Fruit fly (Drosophila melanogaster) Kc167 (cell line): ENCODE results near the gene SNRPG.
A peak's percentile ranks its signal among the peaks of the same experiment; 100 is the strongest.

Experiments used
- Myc ChIP-seq: fragments of >200 bp; optimal IDR thresholded peaks from 2 replicates; lab custom pipeline; 2017; ENCODE audit warnings: missing external identifiers
- Sin3A ChIP-seq: fragments of >200 bp; optimal IDR thresholded peaks from 2 replicates; lab custom pipeline; 2018; ENCODE audit warnings: missing external identifiers
- h ChIP-seq: fragments of >200 bp; optimal IDR thresholded peaks from 3 replicates; lab custom pipeline; 2018; ENCODE audit warnings: missing external identifiers
- insv ChIP-seq: fragments of >200 bp; optimal IDR thresholded peaks from 3 replicates; lab custom pipeline; 2018; ENCODE audit warnings: missing external identifiers
- psq ChIP-seq: fragments of >200 bp; optimal IDR thresholded peaks from 2 replicates; lab custom pipeline; 2017; ENCODE audit warnings: missing external identifiers
- ttk ChIP-seq: sonication (Bioruptor generic); optimal IDR thresholded peaks from 2 replicates; lab custom pipeline; 2017; ENCODE audit warnings: missing external identifiers

Gene SNRPG

dm6 chrX:16623524-16623923 lies 16.7 kb downstream of the SNRPG start:
- TF ChIP-seq h (lab: Kevin White, UChicago) (no peak), insv (lab: Kevin White, UChicago) (no peak), Myc (no peak), Sin3A (lab: Kevin White, UChicago) (no peak), psq (no peak), ttk (no peak)

- no peak for TF ChIP-seq h (lab: Kevin White, UChicago)
- no peak for TF ChIP-seq insv (lab: Kevin White, UChicago)
- no peak for TF ChIP-seq Sin3A (lab: Kevin White, UChicago)
- no peak for TF ChIP-seq Myc
- TF ChIP-seq ttk, result no peak
- TF ChIP-seq psq, result no peak
These were observed 18.8 kb downstream of the SNRPG start, which contains the start of gene CG9782 for dm6 chrX:16621462-16621861. CG9782 (minus strand) TSS chrX:16621589.

- TF ChIP-seq ttk, result no peak
- TF ChIP-seq insv (lab: Kevin White, UChicago), result no peak
- no peak for TF ChIP-seq Myc
- no peak for TF ChIP-seq psq
- no peak for TF ChIP-seq Sin3A (lab: Kevin White, UChicago)
- TF ChIP-seq h (lab: Kevin White, UChicago), result no peak
These were observed 21.5 kb downstream of the SNRPG start for dm6 chrX:16618724-16619123.

dm6 chrX:16616773-16617738 lies 23.2 kb downstream of the SNRPG start:
- TF ChIP-seq insv (lab: Kevin White, UChicago) (no peak), h (lab: Kevin White, UChicago) (no peak), Myc (no peak), ttk (no peak)

- no peak for TF ChIP-seq Myc
- TF ChIP-seq psq, result no peak
These were observed 29.6 kb downstream of the SNRPG start, which contains the start of gene mbt for dm6 chrX:16610601-16611058. mbt (plus strand) TSS chrX:16610685.

- TF ChIP-seq Myc, result no peak
- TF ChIP-seq h (lab: Kevin White, UChicago), result no peak
- TF ChIP-seq Sin3A (lab: Kevin White, UChicago), result no peak
- no peak for TF ChIP-seq insv (lab: Kevin White, UChicago)
- TF ChIP-seq ttk, result no peak
- no peak for TF ChIP-seq psq
These were observed 32.4 kb downstream of the SNRPG start for dm6 chrX:16607828-16608227.

- TF ChIP-seq Sin3A (lab: Kevin White, UChicago) (no peak), psq (no peak), ttk (no peak), Myc (no peak), insv (lab: Kevin White, UChicago) (no peak), h (lab: Kevin White, UChicago) (no peak)
These were observed 40.4 kb downstream of the SNRPG start for dm6 chrX:16599770-16600169.

- no peak for TF ChIP-seq Myc
- TF ChIP-seq psq, result no peak
- TF ChIP-seq ttk, result no peak
- no peak for TF ChIP-seq insv (lab: Kevin White, UChicago)
- TF ChIP-seq Sin3A (lab: Kevin White, UChicago), result no peak
- no peak for TF ChIP-seq h (lab: Kevin White, UChicago)
These were observed 41.1 kb downstream of the SNRPG start, which contains the start of the genes CG9784 and Nup153 for dm6 chrX:16598978-16599664. CG9784 (minus strand) TSS chrX:16599215. Nup153 (plus strand) TSS chrX:16599241.

dm6 chrX:16598336-16598977 lies 41.8 kb downstream of the SNRPG start:
- TF ChIP-seq Myc (no peak), ttk (no peak), h (lab: Kevin White, UChicago) (no peak), insv (lab: Kevin White, UChicago) (no peak), psq (no peak), Sin3A (lab: Kevin White, UChicago) (no peak)

dm6 chrX:16596250-16596793 lies 43.9 kb downstream of the SNRPG start:
- no peak for TF ChIP-seq psq
- TF ChIP-seq h (lab: Kevin White, UChicago), result no peak
- no peak for TF ChIP-seq Myc
- no peak for TF ChIP-seq ttk
- no peak for TF ChIP-seq insv (lab: Kevin White, UChicago)
- TF ChIP-seq Sin3A (lab: Kevin White, UChicago), result no peak

- TF ChIP-seq Sin3A (lab: Kevin White, UChicago) (no peak), ttk (no peak), Myc (no peak), psq (no peak), h (lab: Kevin White, UChicago) (no peak), insv (lab: Kevin White, UChicago) (no peak)
These were observed 44.8 kb downstream of the SNRPG start for dm6 chrX:16595411-16595810.

- TF ChIP-seq insv (lab: Kevin White, UChicago), result no peak
- no peak for TF ChIP-seq Myc
- no peak for TF ChIP-seq Sin3A (lab: Kevin White, UChicago)
- peak; percentile 92 for TF ChIP-seq psq
These were observed 46.8 kb downstream of the SNRPG start, which contains the start of the genes SMC3 and Ubc7 for dm6 chrX:16593418-16593817. SMC3 (minus strand) TSS chrX:16593439. Ubc7 (plus strand) TSS chrX:16593677.
